Fruit fly (Drosophila melanogaster) whole organism, wandering third instar larva: Measurements from ENCODE around the gene Kr-h2.

Experiments used
- Abd-B ChIP-seq: fragments of >200 bp; optimal IDR thresholded peaks from 2 replicates; lab custom pipeline; 2017; ENCODE audit warnings: missing biosample characterization, missing genetic modification characterization
- CG32264 ChIP-seq: fragments of 200-800 bp; sonication (Bioruptor generic); optimal IDR thresholded peaks from 2 replicates; lab custom pipeline; 2016; ENCODE audit warnings: missing biosample characterization, missing genetic modification characterization
- CG9705 ChIP-seq: fragments of 200-800 bp; sonication (Bioruptor generic); optimal IDR thresholded peaks from 2 replicates; lab custom pipeline; 2018; ENCODE audit warnings: missing biosample characterization, mild to moderate bottlenecking, missing genetic modification characterization
- CrebA ChIP-seq: fragments of 200-800 bp; sonication (Bioruptor generic); optimal IDR thresholded peaks from 2 replicates; lab custom pipeline; 2016; ENCODE audit warnings: missing biosample characterization, mild to moderate bottlenecking, missing genetic modification characterization, borderline replicate concordance
- Dfd ChIP-seq: fragments of >200 bp; optimal IDR thresholded peaks from 2 replicates; lab custom pipeline; 2017; ENCODE audit warnings: missing biosample characterization, missing genetic modification characterization
- Dif ChIP-seq: fragments of 200-275, 200-300 bp; sonication (Bioruptor generic); optimal IDR thresholded peaks from 2 replicates; lab custom pipeline; 2018; ENCODE audit warnings: missing biosample characterization, missing genetic modification characterization; ENCODE audit not compliant: partially characterized antibody
- GATAd ChIP-seq: sonication (Bioruptor generic); optimal IDR thresholded peaks from 2 replicates; lab custom pipeline; 2016; ENCODE audit warnings: missing biosample characterization, missing genetic modification characterization
- HLH106 ChIP-seq: fragments of 200-800 bp; optimal IDR thresholded peaks from 3 replicates; lab custom pipeline; 2019; ENCODE audit warnings: missing biosample characterization, mild to moderate bottlenecking, missing genetic modification characterization, moderate library complexity
- Hnf4 ChIP-seq: fragments of 200-800 bp; sonication (Bioruptor generic); optimal IDR thresholded peaks from 2 replicates; lab custom pipeline; 2016; ENCODE audit warnings: missing biosample characterization, mild to moderate bottlenecking, missing genetic modification characterization
- Hr78 ChIP-seq: fragments of >200 bp; optimal IDR thresholded peaks from 2 replicates; lab custom pipeline; 2017; ENCODE audit warnings: missing biosample characterization, missing genetic modification characterization
- Hr83 ChIP-seq: fragments of 200-300 bp; sonication (Bioruptor generic); optimal IDR thresholded peaks from 2 replicates; lab custom pipeline; 2016; ENCODE audit warnings: missing biosample characterization, mild to moderate bottlenecking, missing genetic modification characterization, moderate library complexity; ENCODE audit not compliant: poor library complexity, severe bottlenecking
- Jra ChIP-seq: sonication (Bioruptor generic); optimal IDR thresholded peaks from 2 replicates; lab custom pipeline; 2016; ENCODE audit warnings: missing biosample characterization, missing genetic modification characterization
- Mio ChIP-seq: sonication (Bioruptor generic); optimal IDR thresholded peaks from 2 replicates; lab custom pipeline; 2016; ENCODE audit warnings: missing biosample characterization, missing genetic modification characterization
- Myc ChIP-seq: fragments of >200 bp; optimal IDR thresholded peaks from 2 replicates; lab custom pipeline; 2017
- N ChIP-seq: fragments of >200 bp; optimal IDR thresholded peaks from 2 replicates; lab custom pipeline; 2018; ENCODE audit warnings: missing biosample characterization, missing external identifiers, missing genetic modification characterization
- OdsH ChIP-seq: fragments of 200-800 bp; sonication (Bioruptor generic); optimal IDR thresholded peaks from 2 replicates; lab custom pipeline; 2016; ENCODE audit warnings: missing biosample characterization, mild to moderate bottlenecking, missing genetic modification characterization
- Rel ChIP-seq, 2 experiments: fragments of 200-800 bp; sonication (Bioruptor generic) in 1 of 2; optimal IDR thresholded peaks; 2 replicates in 1 of 2; 3 replicates in 1 of 2; lab custom pipeline; 2016 to 2019; ENCODE audit warnings: mild to moderate bottlenecking in 2 of 2, missing biosample characterization in 2 of 2, missing genetic modification characterization in 2 of 2, moderate library complexity in 1 of 2
- Sp1 ChIP-seq: fragments of 200-800 bp; sonication (Bioruptor generic); optimal IDR thresholded peaks from 3 replicates; lab custom pipeline; 2019; ENCODE audit warnings: missing biosample characterization, mild to moderate bottlenecking, missing genetic modification characterization, moderate library complexity
- Vsx2 ChIP-seq: fragments of 200-300, 225-300 bp; sonication (Bioruptor generic); optimal IDR thresholded peaks from 2 replicates; lab custom pipeline; 2018; ENCODE audit warnings: missing biosample characterization, missing genetic modification characterization; ENCODE audit not compliant: partially characterized antibody
- br ChIP-seq: fragments of 200-800 bp; sonication (Bioruptor generic); optimal IDR thresholded peaks from 2 replicates; lab custom pipeline; 2016; ENCODE audit warnings: missing biosample characterization, missing genetic modification characterization
- brk ChIP-seq: fragments of 200-800 bp; sonication (Bioruptor generic); optimal IDR thresholded peaks from 2 replicates; lab custom pipeline; 2016; ENCODE audit warnings: missing biosample characterization, mild to moderate bottlenecking, missing genetic modification characterization
- dl ChIP-seq, 2 experiments: fragments of 175-275, 200-275 bp in 1 of 2; fragments of 200-275 bp in 1 of 2; sonication (Bioruptor generic); optimal IDR thresholded peaks; lab custom pipeline; 2018; ENCODE audit warnings: mild to moderate bottlenecking in 2 of 2, missing biosample characterization in 2 of 2, missing genetic modification characterization in 2 of 2, moderate library complexity in 2 of 2; ENCODE audit not compliant: partially characterized antibody in 2 of 2, insufficient read depth in 1 of 2
- dmrt93B ChIP-seq: fragments of 200-800 bp; sonication (Bioruptor generic); optimal IDR thresholded peaks from 2 replicates; lab custom pipeline; 2018; ENCODE audit warnings: missing biosample characterization, mild to moderate bottlenecking, missing genetic modification characterization
- dsf ChIP-seq: sonication (Bioruptor generic); optimal IDR thresholded peaks from 2 replicates; lab custom pipeline; 2016; ENCODE audit warnings: missing biosample characterization, missing genetic modification characterization, borderline replicate concordance
- ey ChIP-seq: fragments of 200-800 bp; sonication (Bioruptor generic); optimal IDR thresholded peaks from 2 replicates; lab custom pipeline; 2016; ENCODE audit warnings: missing biosample characterization, missing genetic modification characterization
- foxo ChIP-seq, 2 experiments: fragments of 200-800 bp; sonication (Bioruptor generic); optimal IDR thresholded peaks; 2 replicates in 1 of 2; 3 replicates in 1 of 2; lab custom pipeline; 2016 to 2017; ENCODE audit warnings: missing biosample characterization in 2 of 2, missing genetic modification characterization in 2 of 2
- fru ChIP-seq: fragments of 200-800 bp; sonication (Bioruptor generic); optimal IDR thresholded peaks from 3 replicates; lab custom pipeline; 2016; ENCODE audit warnings: missing biosample characterization, mild to moderate bottlenecking, missing genetic modification characterization
- h ChIP-seq: fragments of 200-800 bp; sonication (Bioruptor generic); optimal IDR thresholded peaks from 3 replicates; lab custom pipeline; 2016; ENCODE audit warnings: missing biosample characterization, mild to moderate bottlenecking, missing genetic modification characterization
- jim ChIP-seq: fragments of 175-275, 200-325 bp; sonication (Bioruptor generic); optimal IDR thresholded peaks from 2 replicates; lab custom pipeline; 2016; ENCODE audit warnings: missing biosample characterization, mild to moderate bottlenecking, missing genetic modification characterization
- lola ChIP-seq: fragments of >200 bp; optimal IDR thresholded peaks from 2 replicates; lab custom pipeline; 2017; ENCODE audit warnings: missing biosample characterization, missing genetic modification characterization
- pan ChIP-seq: fragments of >200 bp; optimal IDR thresholded peaks from 2 replicates; lab custom pipeline; 2017
- psq ChIP-seq: fragments of 200-800 bp; sonication (Bioruptor generic); optimal IDR thresholded peaks from 3 replicates; lab custom pipeline; 2017; ENCODE audit warnings: missing biosample characterization, mild to moderate bottlenecking, missing genetic modification characterization, moderate library complexity
- rgr ChIP-seq: fragments of 200-800 bp; sonication (Bioruptor generic); optimal IDR thresholded peaks from 3 replicates; lab custom pipeline; 2016; ENCODE audit warnings: missing biosample characterization, mild to moderate bottlenecking, missing genetic modification characterization
- sage ChIP-seq: fragments of 200-800 bp; sonication (Bioruptor generic); optimal IDR thresholded peaks from 2 replicates; lab custom pipeline; 2016; ENCODE audit warnings: missing biosample characterization, mild to moderate bottlenecking, missing genetic modification characterization
- sv ChIP-seq: fragments of 200-800 bp; sonication (Bioruptor generic); optimal IDR thresholded peaks from 3 replicates; lab custom pipeline; 2016; ENCODE audit warnings: missing biosample characterization, missing genetic modification characterization
- tai ChIP-seq: sonication (Bioruptor generic); optimal IDR thresholded peaks from 2 replicates; lab custom pipeline; 2016; ENCODE audit warnings: missing biosample characterization, missing genetic modification characterization
- usp ChIP-seq: fragments of >200 bp; optimal IDR thresholded peaks from 2 replicates; lab custom pipeline; 2017; ENCODE audit warnings: missing biosample characterization, missing genetic modification characterization
- woc ChIP-seq: sonication (Bioruptor generic); optimal IDR thresholded peaks from 2 replicates; lab custom pipeline; 2016; ENCODE audit warnings: missing biosample characterization, mild to moderate bottlenecking, missing genetic modification characterization

The Kr-h2 gene

DNA sequence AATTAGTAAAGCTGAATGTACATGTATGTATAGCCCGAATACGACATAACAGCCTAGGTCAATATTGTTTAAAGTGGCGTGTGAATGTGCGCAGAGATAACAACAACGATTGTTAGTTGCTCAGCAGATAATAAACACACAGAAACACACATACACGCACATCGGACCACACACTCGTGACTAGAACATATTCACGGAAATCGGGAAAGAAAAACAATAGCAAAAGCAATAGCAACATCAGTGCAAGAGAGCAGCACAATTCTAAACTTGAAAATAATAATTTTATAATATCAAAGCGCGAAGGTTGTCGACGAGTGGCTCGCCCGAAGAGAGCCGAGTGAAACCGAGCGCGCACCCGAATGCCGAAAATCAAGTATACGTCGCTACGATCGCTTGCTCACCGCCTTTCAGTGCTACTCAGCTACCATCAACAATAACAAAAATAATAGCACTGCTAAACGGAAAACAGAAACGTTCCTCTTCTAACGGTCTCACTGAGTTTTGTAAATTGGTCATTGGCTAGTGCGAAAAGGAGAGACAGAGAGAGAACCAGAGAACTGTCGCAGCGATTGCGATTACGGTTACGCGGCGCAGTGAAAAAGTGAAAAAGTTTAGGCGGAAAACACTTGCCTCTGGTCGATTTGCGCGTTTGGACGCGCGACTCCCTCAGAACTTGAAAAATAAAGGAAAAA lies 12.3 kb downstream of the Kr-h2 start:
- TF ChIP-seq lola (GFP tag; lab: Kevin White, UChicago) = no peak
- TF ChIP-seq N (GFP tag; lab: Kevin White, UChicago) = no peak
- no peak for TF ChIP-seq Myc (lab: Kevin White, UChicago)
- TF ChIP-seq Hnf4 = peak; percentile 15
- peak; percentile 35 for TF ChIP-seq psq (GFP tag; lab: Kevin White, UChicago)
- TF ChIP-seq CrebA (GFP tag; lab: Kevin White, UChicago) = peak; percentile 62
- no peak for TF ChIP-seq dmrt93B
- no peak for TF ChIP-seq Mio (GFP tag; lab: Kevin White, UChicago)
- TF ChIP-seq sage (GFP tag; lab: Kevin White, UChicago) = no peak
- no peak for TF ChIP-seq Abd-B (GFP tag; lab: Kevin White, UChicago)
- no peak for TF ChIP-seq foxo (GFP tag; optimal IDR thresholded peaks at IDR 0.05; lab: Kevin White, UChicago)
- peak; percentile 16 for TF ChIP-seq Sp1 (GFP tag; lab: Kevin White, UChicago)
- no peak for TF ChIP-seq ey
- TF ChIP-seq h = peak; percentile 42
- no peak for TF ChIP-seq GATAd (GFP tag; lab: Kevin White, UChicago)
- TF ChIP-seq Dfd (GFP tag; lab: Kevin White, UChicago) = no peak
- no peak for TF ChIP-seq HLH106 (tag; lab: Kevin White, UChicago)
- TF ChIP-seq OdsH (GFP tag; lab: Kevin White, UChicago) = peak; percentile 29
- no peak for TF ChIP-seq dsf (GFP tag; lab: Kevin White, UChicago)
- peak; percentile 30 for TF ChIP-seq Vsx2
- no peak for TF ChIP-seq tai (GFP tag; lab: Kevin White, UChicago)
- TF ChIP-seq woc (GFP tag; lab: Kevin White, UChicago) = no peak
- TF ChIP-seq rgr (GFP tag; lab: Kevin White, UChicago) = peak; percentile 27
- TF ChIP-seq Hr83 (GFP tag; lab: Kevin White, UChicago) = peak; percentile 34
- TF ChIP-seq br (GFP tag; lab: Kevin White, UChicago) = peak; percentile 57
- TF ChIP-seq Jra = peak; percentile 49
- TF ChIP-seq usp (GFP tag; lab: Kevin White, UChicago) = no peak
- peak; percentile 52 for TF ChIP-seq Dif
- no peak for TF ChIP-seq Hr78
- TF ChIP-seq jim (GFP tag; lab: Kevin White, UChicago) = no peak
- TF ChIP-seq CG32264 = no peak
- TF ChIP-seq fru (GFP tag; lab: Kevin White, UChicago) = no peak
- no peak for TF ChIP-seq pan (lab: Kevin White, UChicago)
- no peak for TF ChIP-seq dl (GFP tag; optimal IDR thresholded peaks at IDR 0.05; lab: Kevin White, UChicago; ENCODE audit: insufficient read depth in 1 of 2, partially characterized antibody in 2 of 2)
- TF ChIP-seq brk (GFP tag; lab: Kevin White, UChicago) = peak; percentile 2
- TF ChIP-seq Rel (GFP tag; optimal IDR thresholded peaks at IDR 0.05; lab: Kevin White, UChicago) = no peak
- TF ChIP-seq Rel (tag; optimal IDR thresholded peaks at IDR 0.05; lab: Kevin White, UChicago) = peak; percentile 52
- no peak for TF ChIP-seq sv (GFP tag; lab: Kevin White, UChicago)
- no peak for TF ChIP-seq CG9705 (GFP tag; lab: Kevin White, UChicago)

DNA sequence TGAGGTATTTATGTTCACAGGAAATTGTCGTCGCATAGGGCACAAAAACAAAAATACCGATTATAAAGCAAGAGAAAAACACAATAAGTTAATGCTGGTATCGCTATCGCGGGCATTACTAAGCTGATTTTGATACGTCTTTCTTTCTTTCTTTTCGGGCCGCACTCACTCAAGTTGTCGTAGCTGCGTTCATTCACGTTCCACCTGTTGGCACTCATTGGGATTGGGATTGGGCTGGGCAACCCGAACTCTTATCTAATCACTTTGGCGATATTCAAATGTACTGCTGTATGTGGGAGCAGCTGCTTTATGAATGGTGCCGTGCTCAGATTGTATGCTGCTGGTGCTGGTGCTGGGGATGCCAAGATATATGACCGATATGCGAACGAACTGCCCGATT lies 13.9 kb downstream of the Kr-h2 start:
- TF ChIP-seq Rel (GFP tag; optimal IDR thresholded peaks at IDR 0.05; lab: Kevin White, UChicago) (no peak), Rel (tag; optimal IDR thresholded peaks at IDR 0.05; lab: Kevin White, UChicago) (peak; percentile 49), Hr83 (GFP tag; lab: Kevin White, UChicago) (peak; percentile 3), Hr78 (no peak), sage (GFP tag; lab: Kevin White, UChicago) (no peak), h (peak; percentile 9), br (GFP tag; lab: Kevin White, UChicago) (no peak)
